Fruit fly (Drosophila melanogaster): ENCODE measurements around the gene CG15764.

DNA sequence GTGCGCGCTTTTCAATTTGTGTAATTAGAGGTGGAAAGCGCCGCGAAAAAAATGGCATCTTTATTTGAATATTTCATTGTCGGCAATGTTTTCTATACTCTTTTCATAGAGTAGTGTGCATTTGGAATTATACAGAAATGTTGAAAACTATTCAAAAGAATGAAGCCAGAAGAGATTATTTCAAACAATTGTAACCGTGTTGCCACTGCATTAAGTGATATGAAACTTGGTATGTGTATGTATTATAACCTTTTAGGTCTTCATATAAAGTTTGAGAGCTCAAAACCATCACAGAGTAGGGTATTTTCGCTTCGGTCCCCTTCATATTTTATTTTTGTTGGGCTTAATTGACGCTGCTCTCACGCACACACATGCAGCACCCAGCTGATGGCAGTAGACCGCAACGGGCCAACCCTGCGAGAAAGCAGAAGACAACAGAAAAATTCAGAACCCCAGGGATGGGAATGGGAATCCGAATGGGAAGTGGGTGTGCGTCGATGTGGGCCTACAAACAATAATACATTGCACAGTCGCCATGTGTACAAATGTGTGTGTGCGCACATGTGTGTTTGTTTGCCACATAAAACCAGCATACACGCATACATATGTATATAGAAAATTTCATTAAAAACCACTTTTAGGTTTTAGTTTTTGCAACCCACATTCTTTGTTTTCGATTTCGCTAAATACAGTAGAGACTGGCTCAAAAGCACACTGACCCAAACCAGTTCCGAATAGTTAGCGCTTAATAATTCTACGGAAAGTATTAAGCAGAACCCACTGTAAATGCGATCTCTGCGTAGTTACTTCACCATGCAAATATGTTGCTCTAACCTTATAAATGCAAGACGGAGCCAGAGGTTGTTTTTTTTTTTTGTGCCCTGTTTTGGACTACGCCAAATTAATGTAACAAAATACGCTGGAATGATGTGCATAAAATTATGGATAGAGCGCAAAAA, 25.9 kb downstream of the CG15764 start:
- TF ChIP-seq CG8478 (optimal IDR thresholded peaks at IDR 0.05) (no peak), CTCF (optimal IDR thresholded peaks at IDR 0.05) (no peak)
